Fruit fly (Drosophila melanogaster): ENCODE data around the gene CG4770.
A peak's percentile ranks its signal among the peaks of the same experiment; 100 is the strongest.

Gene CG4770

DNA sequence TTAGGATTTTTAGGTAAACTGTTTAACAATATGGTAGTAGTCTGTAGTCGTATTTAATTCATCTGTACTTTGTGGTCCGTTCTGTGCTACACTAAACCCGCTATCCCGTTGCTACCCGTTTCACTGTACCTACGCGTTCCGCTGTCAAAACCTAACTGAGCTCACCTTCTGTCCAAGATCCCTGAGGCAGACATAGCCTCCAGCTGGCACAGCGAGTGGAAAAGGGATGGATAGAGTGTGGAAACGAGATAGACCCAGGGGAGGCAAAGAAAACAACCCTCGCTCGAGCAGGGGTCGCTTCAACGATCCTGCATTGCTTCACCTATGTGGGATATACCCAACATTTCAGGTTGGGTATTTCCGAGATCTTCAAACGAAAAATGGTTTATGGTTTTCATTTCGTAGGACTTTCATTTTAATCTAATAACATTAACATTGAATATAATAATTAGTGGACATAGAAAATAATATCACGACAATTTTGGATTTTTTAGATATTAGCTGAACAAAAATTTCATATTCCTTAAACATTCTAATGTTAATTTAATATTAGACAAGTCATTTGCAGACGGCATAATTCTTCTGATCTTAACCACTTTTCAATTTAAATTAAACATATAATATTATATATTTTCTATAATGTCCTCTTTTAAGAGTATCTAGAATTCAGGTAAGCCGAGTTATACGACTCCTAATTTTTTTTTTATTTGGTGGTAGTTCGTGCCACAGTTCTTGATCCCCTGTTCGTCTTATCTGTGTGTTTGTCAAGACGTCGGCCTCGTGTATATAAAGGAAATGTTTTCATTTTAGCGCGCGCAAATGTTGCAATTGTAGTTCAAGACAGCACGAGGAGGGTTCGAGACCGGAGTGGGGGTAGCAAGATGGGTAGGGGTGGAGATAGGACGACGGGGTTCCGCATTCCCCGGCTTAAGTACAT lies 16.8 kb downstream of the CG4770 start, which contains the start of gene mira:
mira (minus strand) TSS at position 281 of the 937 bp plus-strand sequence.
- no peak for TF ChIP-seq CG12768 (GFP tag; optimal IDR thresholded peaks at IDR 0.05)
- TF ChIP-seq kay (GFP tag; ENCODE audit: borderline replicate concordance) = peak; percentile 3

DNA sequence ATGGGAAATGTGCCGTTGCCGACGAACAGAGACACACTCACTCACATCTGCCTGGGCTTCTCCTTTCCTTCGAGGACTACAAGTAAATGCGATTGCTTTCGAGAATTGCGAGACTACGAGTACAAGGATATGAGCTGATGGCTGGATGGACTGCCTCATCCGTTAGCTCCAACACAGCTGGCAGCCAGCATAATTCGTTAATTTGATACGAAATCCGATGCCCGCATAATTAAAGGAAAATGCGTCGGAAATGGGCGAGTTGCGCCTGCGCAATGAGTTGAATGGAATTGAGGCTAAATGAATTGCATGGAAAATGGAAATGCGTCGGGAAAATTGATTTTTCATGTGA lies 17.4 kb downstream of the CG4770 start:
- TF ChIP-seq CG7101 (tag; optimal IDR thresholded peaks at IDR 0.05) (no peak), Crg-1 (GFP tag; optimal IDR thresholded peaks at IDR 0.05) (no peak), CG12768 (GFP tag; optimal IDR thresholded peaks at IDR 0.05) (no peak), CG7045 (GFP tag; optimal IDR thresholded peaks at IDR 0.05) (no peak), Mnt (GFP tag; optimal IDR thresholded peaks at IDR 0.05) (no peak), bab1 (GFP tag; optimal IDR thresholded peaks at IDR 0.05) (no peak), Clk (GFP tag; optimal IDR thresholded peaks at IDR 0.05) (no peak), tj (GFP tag; optimal IDR thresholded peaks at IDR 0.05) (no peak), kay (GFP tag; ENCODE audit: borderline replicate concordance) (no peak), pad (GFP tag; optimal IDR thresholded peaks at IDR 0.05) (no peak), CG11617 (GFP tag; optimal IDR thresholded peaks at IDR 0.05) (no peak), CG1620 (GFP tag; optimal IDR thresholded peaks at IDR 0.05) (no peak), CG5204 (GFP tag; optimal IDR thresholded peaks at IDR 0.05) (no peak), ovo (GFP tag; optimal IDR thresholded peaks at IDR 0.05) (no peak), CG14711 (tag; optimal IDR thresholded peaks at IDR 0.05) (no peak), cnc (optimal IDR thresholded peaks at IDR 0.05) (no peak)

DNA sequence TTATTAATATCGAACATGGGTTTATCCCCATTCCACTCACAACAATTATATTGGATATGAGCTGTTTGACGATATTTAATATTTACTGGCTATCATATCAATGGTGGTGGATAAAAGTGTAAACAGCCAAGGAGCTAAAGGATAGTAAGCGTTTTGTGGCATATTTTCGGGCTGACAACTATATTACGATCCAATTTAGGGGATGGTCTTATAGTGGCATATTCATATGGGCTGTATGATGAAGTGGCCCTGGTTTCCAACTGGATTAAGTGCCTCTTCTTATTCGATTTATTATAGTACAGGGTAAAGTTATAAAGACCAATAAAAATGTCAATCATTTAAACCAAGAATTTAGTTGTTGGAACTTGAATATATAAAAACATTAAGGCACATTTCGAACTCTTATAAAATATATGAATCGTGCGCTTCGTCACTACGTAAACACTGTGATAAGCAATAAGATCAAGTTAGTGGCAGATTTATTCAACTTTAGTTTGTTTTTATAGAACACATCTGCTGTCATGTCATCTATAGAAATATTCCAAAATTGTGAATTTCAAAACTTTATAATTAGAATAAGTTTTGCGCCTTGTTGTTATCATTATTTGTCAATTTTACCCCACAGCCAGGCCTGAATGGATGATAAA lies 20.8 kb downstream of the CG4770 start:
- TF ChIP-seq Crg-1 (GFP tag; optimal IDR thresholded peaks at IDR 0.05) (no peak), CG33017 (tag; optimal IDR thresholded peaks at IDR 0.05) (no peak), ovo (GFP tag; optimal IDR thresholded peaks at IDR 0.05) (no peak)

DNA sequence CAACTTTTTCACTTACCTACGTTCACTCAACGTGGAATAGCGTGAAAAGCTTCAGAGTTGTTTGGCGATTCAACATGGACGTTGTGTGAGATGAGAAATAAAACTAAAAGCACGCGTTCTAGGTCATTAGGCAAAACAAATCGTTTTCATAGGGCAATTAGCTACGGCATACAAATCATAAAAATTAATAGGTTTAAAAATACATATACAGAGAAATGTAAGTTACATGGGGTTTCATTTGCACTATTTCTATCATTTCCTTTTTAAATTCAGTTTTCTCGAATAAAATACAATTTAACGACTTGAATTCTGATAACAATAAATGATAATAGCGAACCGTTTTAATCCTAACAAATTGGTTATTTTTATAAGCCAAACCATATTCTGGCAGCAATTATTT lies 24.0 kb downstream of the CG4770 start, which contains the start of gene CG46042:
CG46042 (minus strand) TSS at position 101 of the 400 bp plus-strand sequence.
- TF ChIP-seq Mnt (GFP tag; optimal IDR thresholded peaks at IDR 0.05) = no peak
- no peak for TF ChIP-seq CG12768 (GFP tag; optimal IDR thresholded peaks at IDR 0.05)
- TF ChIP-seq CG5204 (GFP tag; optimal IDR thresholded peaks at IDR 0.05) = no peak
- TF ChIP-seq Crg-1 (GFP tag; optimal IDR thresholded peaks at IDR 0.05) = no peak
- TF ChIP-seq tj (GFP tag; optimal IDR thresholded peaks at IDR 0.05) = no peak
- no peak for TF ChIP-seq pad (GFP tag; optimal IDR thresholded peaks at IDR 0.05)
- no peak for TF ChIP-seq CG14711 (tag; optimal IDR thresholded peaks at IDR 0.05)

DNA sequence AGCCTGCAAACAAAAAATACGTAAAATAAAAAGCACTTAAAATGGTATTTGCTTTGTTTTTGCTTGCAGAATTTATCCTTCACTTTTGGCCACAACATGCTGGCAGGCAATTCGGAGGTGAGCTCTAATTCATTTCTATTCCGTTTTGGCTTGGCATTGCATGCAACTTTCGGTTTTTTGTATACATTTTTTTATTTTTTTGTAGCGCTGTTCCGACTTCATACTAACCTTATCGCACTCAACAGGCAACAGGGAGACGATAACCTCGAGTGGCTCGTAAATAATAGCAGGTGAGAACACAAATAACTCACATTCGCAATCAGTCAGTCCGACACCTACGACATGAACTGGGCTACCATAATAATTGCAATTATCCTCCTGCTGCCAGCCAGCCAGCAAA lies 29.8 kb downstream of the CG4770 start, which contains the start of gene CG4783:
CG4783 (plus strand) TSS at position 301 of the 400 bp plus-strand sequence.
- TF ChIP-seq cic (GFP tag; optimal IDR thresholded peaks at IDR 0.05) (peak; percentile 24), CG7045 (GFP tag; optimal IDR thresholded peaks at IDR 0.05) (no peak)

DNA sequence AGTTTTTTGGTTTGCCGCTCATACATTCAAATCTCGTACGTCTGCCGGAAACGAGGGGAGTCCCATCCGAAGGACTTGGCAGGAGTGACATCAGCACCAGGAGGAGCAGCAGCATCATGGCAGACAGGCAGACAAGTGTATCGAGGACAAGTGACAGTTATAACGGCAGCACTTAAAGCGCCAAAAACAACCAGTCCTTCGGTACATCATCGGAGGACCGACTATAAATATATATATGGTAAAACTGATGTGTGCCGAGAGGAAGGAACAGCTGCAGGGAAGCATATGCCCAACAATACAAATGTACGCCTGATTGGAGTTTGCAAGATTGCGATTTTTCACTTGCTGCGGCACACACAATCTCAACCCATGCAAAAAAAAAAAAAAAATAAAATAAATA lies 50.4 kb downstream of the CG4770 start:
- no peak for TF ChIP-seq tj (GFP tag; optimal IDR thresholded peaks at IDR 0.05)
- no peak for TF ChIP-seq toe (GFP tag; optimal IDR thresholded peaks at IDR 0.05)
- no peak for TF ChIP-seq CG7045 (GFP tag; optimal IDR thresholded peaks at IDR 0.05)
- TF ChIP-seq cnc (optimal IDR thresholded peaks at IDR 0.05) = no peak
- no peak for TF ChIP-seq Crg-1 (GFP tag; optimal IDR thresholded peaks at IDR 0.05)
- no peak for TF ChIP-seq CG12768 (GFP tag; optimal IDR thresholded peaks at IDR 0.05)
- TF ChIP-seq CG1620 (GFP tag; optimal IDR thresholded peaks at IDR 0.05) = no peak
- no peak for TF ChIP-seq Mnt (GFP tag; optimal IDR thresholded peaks at IDR 0.05)
- no peak for TF ChIP-seq CG14711 (tag; optimal IDR thresholded peaks at IDR 0.05)
- TF ChIP-seq ovo (GFP tag; optimal IDR thresholded peaks at IDR 0.05) = no peak
- no peak for TF ChIP-seq Hr96 (GFP tag; optimal IDR thresholded peaks at IDR 0.05)
- TF ChIP-seq kay (GFP tag; ENCODE audit: borderline replicate concordance) = no peak
- TF ChIP-seq Clk (GFP tag; optimal IDR thresholded peaks at IDR 0.05) = no peak
- no peak for TF ChIP-seq bab1 (GFP tag; optimal IDR thresholded peaks at IDR 0.05)
